Worm (Caenorhabditis elegans) whole organism, L2 larva: ENCODE data around the gene ftn-1.

ENCODE experiments used
- C34F6.9 ChIP-seq: fragments of 150-350 bp; optimal IDR thresholded peaks from 2 replicates; lab custom pipeline; 2014; ENCODE audit warnings: missing biosample characterization, missing genetic modification characterization
- F13H6.1 ChIP-seq: sonication (generic microtip); optimal IDR thresholded peaks from 2 replicates; lab custom pipeline; 2016; ENCODE audit warnings: missing genetic modification characterization, missing compliant biosample characterization
- R02D3.7 ChIP-seq: fragments of 150-350 bp; optimal IDR thresholded peaks from 2 replicates; lab custom pipeline; 2014; ENCODE audit warnings: missing biosample characterization, missing genetic modification characterization
- ZK546.5 ChIP-seq: sonication (generic microtip); optimal IDR thresholded peaks from 2 replicates; lab custom pipeline; 2017; ENCODE audit warnings: missing biosample characterization, missing genetic modification characterization
- aly-2 ChIP-seq: fragments of 150-350 bp; optimal IDR thresholded peaks from 2 replicates; lab custom pipeline; 2014; ENCODE audit warnings: missing biosample characterization, missing genetic modification characterization
- ama-1 ChIP-seq: fragments of 150-350 bp; optimal IDR thresholded peaks from 2 replicates; lab custom pipeline; 2018; ENCODE audit warnings: inconsistent platforms
- blmp-1 ChIP-seq: sonication (generic microtip); optimal IDR thresholded peaks from 2 replicates; lab custom pipeline; 2017; ENCODE audit warnings: missing genetic modification characterization, mild to moderate bottlenecking, missing compliant biosample characterization, antibody characterized with exemption, moderate library complexity; ENCODE audit not compliant: insufficient read depth
- ceh-16 ChIP-seq: fragments of 150-350 bp; optimal IDR thresholded peaks from 2 replicates; lab custom pipeline; 2014; ENCODE audit warnings: missing biosample characterization, missing genetic modification characterization
- ceh-82 ChIP-seq: fragments of 150-350 bp; optimal IDR thresholded peaks from 2 replicates; lab custom pipeline; 2014; ENCODE audit warnings: missing biosample characterization, missing genetic modification characterization
- crh-2 ChIP-seq: sonication (generic microtip); optimal IDR thresholded peaks from 2 replicates; lab custom pipeline; 2017; ENCODE audit warnings: missing biosample characterization, missing genetic modification characterization
- dmd-4 ChIP-seq: sonication (generic microtip); optimal IDR thresholded peaks from 2 replicates; lab custom pipeline; 2017; ENCODE audit warnings: missing biosample characterization, missing genetic modification characterization
- elt-1 ChIP-seq: fragments of 150-350 bp; optimal IDR thresholded peaks from 2 replicates; lab custom pipeline; 2014; ENCODE audit warnings: missing biosample characterization, missing genetic modification characterization
- fos-1 ChIP-seq: fragments of 150-350 bp; optimal IDR thresholded peaks from 2 replicates; lab custom pipeline; 2014; ENCODE audit warnings: missing biosample characterization, missing genetic modification characterization
- gmeb-1 ChIP-seq: fragments of 150-350 bp; optimal IDR thresholded peaks from 2 replicates; lab custom pipeline; 2014; ENCODE audit warnings: missing biosample characterization, missing genetic modification characterization
- lin-11 ChIP-seq: fragments of 150-350 bp; sonication (generic microtip); optimal IDR thresholded peaks from 2 replicates; lab custom pipeline; 2014; ENCODE audit warnings: missing biosample characterization, missing genetic modification characterization, inconsistent platforms, mixed read lengths
- lin-13 ChIP-seq: fragments of 150-350 bp; optimal IDR thresholded peaks from 2 replicates; lab custom pipeline; 2014; ENCODE audit warnings: missing biosample characterization, missing genetic modification reagents, missing genetic modification characterization
- lin-39 ChIP-seq: fragments of 150-350 bp; optimal IDR thresholded peaks from 2 replicates; lab custom pipeline; 2014; ENCODE audit warnings: missing biosample characterization, missing genetic modification reagents, missing genetic modification characterization
- lsy-2 ChIP-seq, 2 experiments: fragments of 150-350 bp in 1 of 2; sonication (generic microtip) in 1 of 2; optimal IDR thresholded peaks; 2 replicates each; lab custom pipeline; 2014 to 2017; ENCODE audit warnings: missing biosample characterization in 2 of 2, missing genetic modification characterization in 2 of 2
- mab-5 ChIP-seq: fragments of 150-350 bp; optimal IDR thresholded peaks from 2 replicates; lab custom pipeline; 2014; ENCODE audit warnings: missing biosample characterization, missing genetic modification characterization
- mbf-1 ChIP-seq: sonication (generic microtip); optimal IDR thresholded peaks from 2 replicates; lab custom pipeline; 2017; ENCODE audit warnings: missing biosample characterization, missing genetic modification characterization
- mdl-1 ChIP-seq, 2 experiments: fragments of 150-350 bp in 1 of 2; sonication (generic microtip) in 1 of 2; optimal IDR thresholded peaks; 2 replicates each; lab custom pipeline; 2017; ENCODE audit warnings: missing biosample characterization in 2 of 2, missing genetic modification characterization in 2 of 2
- nhr-12 ChIP-seq: fragments of 150-350 bp; optimal IDR thresholded peaks from 2 replicates; lab custom pipeline; 2014; ENCODE audit warnings: missing biosample characterization, missing genetic modification characterization
- nhr-129 ChIP-seq: fragments of 150-350 bp; optimal IDR thresholded peaks from 2 replicates; lab custom pipeline; 2014; ENCODE audit warnings: missing biosample characterization, missing genetic modification characterization
- nhr-21 ChIP-seq: fragments of 150-350 bp; optimal IDR thresholded peaks from 2 replicates; lab custom pipeline; 2014; ENCODE audit warnings: missing biosample characterization, missing genetic modification characterization
- nhr-23 ChIP-seq: fragments of 150-350 bp; optimal IDR thresholded peaks from 2 replicates; lab custom pipeline; 2014; ENCODE audit warnings: missing biosample characterization, missing genetic modification reagents, missing genetic modification characterization
- nhr-25 ChIP-seq: fragments of 150-350 bp; sonication (generic microtip); optimal IDR thresholded peaks from 3 replicates; lab custom pipeline; 2014; ENCODE audit warnings: missing biosample characterization, missing genetic modification characterization
- nhr-6 ChIP-seq: fragments of 150-350 bp; optimal IDR thresholded peaks from 2 replicates; lab custom pipeline; 2014; ENCODE audit warnings: missing biosample characterization, missing genetic modification characterization
- nhr-77 ChIP-seq: fragments of 150-350 bp; optimal IDR thresholded peaks from 2 replicates; lab custom pipeline; 2014; ENCODE audit warnings: missing biosample characterization, missing genetic modification characterization
- peb-1 ChIP-seq: fragments of 150-350 bp; optimal IDR thresholded peaks from 2 replicates; lab custom pipeline; 2014; ENCODE audit warnings: missing biosample characterization, missing genetic modification characterization
- sem-4 ChIP-seq: fragments of 150-350 bp; optimal IDR thresholded peaks from 2 replicates; lab custom pipeline; 2014; ENCODE audit warnings: missing biosample characterization, missing genetic modification reagents, missing genetic modification characterization
- skn-1 ChIP-seq: sonication (generic microtip); optimal IDR thresholded peaks from 2 replicates; lab custom pipeline; 2017; ENCODE audit warnings: missing biosample characterization, missing genetic modification characterization
- sma-3 ChIP-seq: sonication (generic microtip); optimal IDR thresholded peaks from 2 replicates; lab custom pipeline; 2016; ENCODE audit warnings: missing genetic modification reagents, missing genetic modification characterization, missing compliant biosample characterization
- sma-9 ChIP-seq, 2 experiments: fragments of 150-350 bp in 1 of 2; sonication (generic microtip) in 1 of 2; optimal IDR thresholded peaks; 2 replicates each; lab custom pipeline; 2014 to 2016; ENCODE audit warnings: missing genetic modification characterization in 2 of 2, mild to moderate bottlenecking in 1 of 2, missing biosample characterization in 1 of 2, missing compliant biosample characterization in 1 of 2, missing genetic modification reagents in 1 of 2, moderate library complexity in 1 of 2
- snpc-4 ChIP-seq: fragments of 150-350 bp; optimal IDR thresholded peaks from 2 replicates; lab custom pipeline; 2014; ENCODE audit warnings: missing biosample characterization, missing genetic modification characterization
- unc-39 ChIP-seq: fragments of 150-350 bp; optimal IDR thresholded peaks from 2 replicates; lab custom pipeline; 2014; ENCODE audit warnings: missing biosample characterization, missing genetic modification characterization
- unc-55 ChIP-seq: fragments of 150-350 bp; sonication (generic microtip); optimal IDR thresholded peaks from 3 replicates; lab custom pipeline; 2014; ENCODE audit warnings: missing biosample characterization, missing genetic modification reagents, missing genetic modification characterization
- ztf-1 ChIP-seq: fragments of 200-800 bp; sonication (Bioruptor generic); conservative IDR thresholded peaks from 2 replicates; pipeline ENCODE4 v1.3.6; 2022; ENCODE audit warnings: missing genetic modification characterization, missing compliant biosample characterization
- ztf-11 ChIP-seq: sonication (generic microtip); optimal IDR thresholded peaks from 2 replicates; lab custom pipeline; 2017; ENCODE audit warnings: missing biosample characterization, missing genetic modification characterization
- ztf-4 ChIP-seq: fragments of 150-350 bp; optimal IDR thresholded peaks from 2 replicates; lab custom pipeline; 2014; ENCODE audit warnings: missing biosample characterization, missing genetic modification characterization

ftn-1 gene

ce11 chrV:7580378-7580777 is 33.0 kb upstream of the ftn-1 start, which contains the start of gene ets-6:
Gene ets-6, minus strand, starts transcription at chrV:7580546.
- TF ChIP-seq gmeb-1 (tag; lab: Kevin White, UChicago) (peak; percentile 60), nhr-21 (tag; lab: Kevin White, UChicago) (peak; percentile 18), crh-2 (tag; lab: Kevin White, UChicago) (peak; percentile 55), fos-1 (tag; lab: Kevin White, UChicago) (peak; percentile 25), blmp-1 (tag; lab: Kevin White, UChicago) (no peak), unc-55 (GFP tag; lab: Kevin White, UChicago) (peak; percentile 76), ceh-82 (tag; lab: Kevin White, UChicago) (no peak), skn-1 (tag; lab: Kevin White, UChicago) (no peak), elt-1 (tag; lab: Kevin White, UChicago) (no peak), aly-2 (tag; lab: Kevin White, UChicago) (no peak), ama-1 (no peak), sma-9 (GFP tag; optimal IDR thresholded peaks at IDR 0.05; lab: Kevin White, UChicago) (peak; percentile 26), sma-9 (tag; optimal IDR thresholded peaks at IDR 0.05; lab: Kevin White, UChicago) (no peak), ztf-1 (no peak), nhr-12 (tag; lab: Kevin White, UChicago) (no peak), C34F6.9 (tag; lab: Kevin White, UChicago) (peak; percentile 77), nhr-6 (tag; lab: Kevin White, UChicago) (no peak), ZK546.5 (tag; lab: Kevin White, UChicago) (no peak), ceh-16 (tag; lab: Kevin White, UChicago) (no peak), dmd-4 (no peak), snpc-4 (no peak), ztf-11 (no peak), nhr-25 (peak; percentile 35), mdl-1 (tag; optimal IDR thresholded peaks at IDR 0.05; lab: Kevin White, UChicago) (no peak), mab-5 (no peak), F13H6.1 (tag; lab: Kevin White, UChicago) (no peak), unc-39 (tag; lab: Kevin White, UChicago) (no peak), peb-1 (tag; lab: Kevin White, UChicago) (no peak), sma-3 (GFP tag; lab: Kevin White, UChicago) (peak; percentile 16), lin-39 (no peak), lsy-2 (tag; optimal IDR thresholded peaks at IDR 0.05; lab: Kevin White, UChicago) (peak; percentile 10 to 78), lin-11 (tag; lab: Kevin White, UChicago) (no peak), nhr-77 (no peak), sem-4 (tag; lab: Kevin White, UChicago) (no peak), mbf-1 (tag; lab: Kevin White, UChicago) (no peak), nhr-129 (tag; lab: Kevin White, UChicago) (peak; percentile 50)

ce11 chrV:7575563-7575962 is 28.2 kb upstream of the ftn-1 start, which contains the start of the genes snu-66 and ints-9:
Gene snu-66, minus strand, starts transcription at chrV:7575670.
Gene ints-9, plus strand, starts transcription at chrV:7575802.
- TF ChIP-seq C34F6.9 (tag; lab: Kevin White, UChicago) (peak; percentile 86), gmeb-1 (tag; lab: Kevin White, UChicago) (peak; percentile 82), sma-3 (GFP tag; lab: Kevin White, UChicago) (peak; percentile 52), sem-4 (tag; lab: Kevin White, UChicago) (peak; percentile 16), crh-2 (tag; lab: Kevin White, UChicago) (peak; percentile 51), unc-55 (GFP tag; lab: Kevin White, UChicago) (peak; percentile 81), ztf-4 (no peak), R02D3.7 (tag; lab: Kevin White, UChicago) (no peak), ceh-82 (tag; lab: Kevin White, UChicago) (no peak), lin-13 (GFP tag; lab: Kevin White, UChicago) (peak; percentile 40), snpc-4 (peak; percentile 22), skn-1 (tag; lab: Kevin White, UChicago) (no peak), nhr-129 (tag; lab: Kevin White, UChicago) (peak; percentile 65), F13H6.1 (tag; lab: Kevin White, UChicago) (peak; percentile 69), mdl-1 (tag; optimal IDR thresholded peaks at IDR 0.05; lab: Kevin White, UChicago) (no peak), lsy-2 (tag; optimal IDR thresholded peaks at IDR 0.05; lab: Kevin White, UChicago) (peak; percentile 63 to 82), sma-9 (GFP tag; optimal IDR thresholded peaks at IDR 0.05; lab: Kevin White, UChicago) (peak; percentile 74), sma-9 (tag; optimal IDR thresholded peaks at IDR 0.05; lab: Kevin White, UChicago) (no peak), nhr-23 (tag; lab: Kevin White, UChicago) (no peak), nhr-21 (tag; lab: Kevin White, UChicago) (peak; percentile 49), nhr-6 (tag; lab: Kevin White, UChicago) (peak; percentile 36)
